Worm (Caenorhabditis elegans): ENCODE results near the gene K07H8.7.

The K07H8.7 gene

ce11 chrIV:8289580-8290323 lies 29.9 kb upstream of the K07H8.7 start, which contains the start of gene daf-31:
TSS of gene daf-31 (plus strand) at chrIV:8290273.
- TF ChIP-seq ham-2 (GFP tag; optimal IDR thresholded peaks at IDR 0.05) = peak; percentile 89
- peak; percentile 45 for TF ChIP-seq lin-13 (tag; optimal IDR thresholded peaks at IDR 0.05)
- peak; percentile 11 for TF ChIP-seq hlh-1 (tag; optimal IDR thresholded peaks at IDR 0.05)
- no peak for TF ChIP-seq elt-3 (tag; optimal IDR thresholded peaks at IDR 0.05)
- TF ChIP-seq ceh-39 (tag; optimal IDR thresholded peaks at IDR 0.05) = peak; percentile 72
- TF ChIP-seq ceh-43 (GFP tag; optimal IDR thresholded peaks at IDR 0.05) = no peak
- no peak for TF ChIP-seq M03D4.4 (tag; optimal IDR thresholded peaks at IDR 0.05)
- TF ChIP-seq cnd-1 (tag; optimal IDR thresholded peaks at IDR 0.05) = no peak
- TF ChIP-seq drap-1 (GFP tag; optimal IDR thresholded peaks at IDR 0.05) = no peak
- peak; percentile 34 for TF ChIP-seq lsy-2 (tag; optimal IDR thresholded peaks at IDR 0.05)
- no peak for TF ChIP-seq nhr-237 (tag; optimal IDR thresholded peaks at IDR 0.05)
- peak; percentile 47 for TF ChIP-seq mep-1 (tag; optimal IDR thresholded peaks at IDR 0.05)
- TF ChIP-seq bed-3 (GFP tag; optimal IDR thresholded peaks at IDR 0.05) = no peak
- no peak for TF ChIP-seq tbx-8 (GFP tag; optimal IDR thresholded peaks at IDR 0.05)
- TF ChIP-seq mls-2 (tag; optimal IDR thresholded peaks at IDR 0.05) = no peak
- no peak for TF ChIP-seq ceh-83 (GFP tag; optimal IDR thresholded peaks at IDR 0.05)
- no peak for TF ChIP-seq unc-39 (tag; optimal IDR thresholded peaks at IDR 0.05)
- TF ChIP-seq pha-4 (tag; optimal IDR thresholded peaks at IDR 0.05) = peak; percentile 54
- no peak for TF ChIP-seq ztf-11 (tag; optimal IDR thresholded peaks at IDR 0.05)

DNA sequence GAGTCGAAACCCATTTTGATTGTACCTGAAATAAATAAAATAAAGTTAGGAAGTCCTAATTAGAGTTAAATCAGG lies 29.5 kb upstream of the K07H8.7 start, which contains the start of gene nucl-1:
TSS of gene nucl-1 (minus strand) at position 26 of the 75 bp plus-strand sequence.
- no peak for TF ChIP-seq flh-1 (GFP tag; optimal IDR thresholded peaks at IDR 0.05)
- no peak for TF ChIP-seq ceh-39 (tag; optimal IDR thresholded peaks at IDR 0.05)
- no peak for TF ChIP-seq unc-39 (tag; optimal IDR thresholded peaks at IDR 0.05)
- TF ChIP-seq nhr-76 (tag; optimal IDR thresholded peaks at IDR 0.05) = no peak
- TF ChIP-seq nhr-237 (tag; optimal IDR thresholded peaks at IDR 0.05) = no peak
- no peak for TF ChIP-seq nhr-12 (tag; optimal IDR thresholded peaks at IDR 0.05)
- TF ChIP-seq ztf-11 (tag; optimal IDR thresholded peaks at IDR 0.05) = no peak
- TF ChIP-seq hlh-1 (tag; optimal IDR thresholded peaks at IDR 0.05) = no peak
- no peak for TF ChIP-seq unc-62 (GFP tag; optimal IDR thresholded peaks at IDR 0.05)
- TF ChIP-seq lin-32 (GFP tag; optimal IDR thresholded peaks at IDR 0.05) = no peak
- no peak for TF ChIP-seq nhr-28 (tag; optimal IDR thresholded peaks at IDR 0.05)
- no peak for TF ChIP-seq lsy-2 (tag; optimal IDR thresholded peaks at IDR 0.05)
- no peak for TF ChIP-seq blmp-1 (tag; optimal IDR thresholded peaks at IDR 0.05)
- no peak for TF ChIP-seq snpc-4 (tag; optimal IDR thresholded peaks at IDR 0.05)
- no peak for TF ChIP-seq ceh-43 (GFP tag; optimal IDR thresholded peaks at IDR 0.05)

DNA sequence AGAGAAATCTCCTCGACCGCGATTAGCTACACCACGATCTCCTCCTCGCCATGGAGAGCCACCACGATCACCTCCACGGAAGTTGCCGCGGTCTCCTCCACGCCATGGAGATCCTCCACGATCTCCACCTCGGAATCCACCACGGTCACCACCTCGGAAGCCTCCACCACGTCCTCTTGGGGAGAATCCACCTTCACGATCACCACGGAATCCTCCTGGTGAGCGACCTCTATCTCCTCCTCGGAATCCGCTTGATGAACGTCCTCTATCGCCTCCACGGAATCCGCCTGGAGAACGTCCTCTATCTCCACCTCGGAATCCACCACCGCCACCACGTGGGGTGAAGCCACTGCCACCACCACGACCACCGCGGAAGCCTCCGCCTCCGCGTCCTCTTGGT lies 29.3 kb upstream of the K07H8.7 start:
- TF ChIP-seq blmp-1 (tag; optimal IDR thresholded peaks at IDR 0.05) = no peak
- no peak for TF ChIP-seq unc-39 (tag; optimal IDR thresholded peaks at IDR 0.05)
- TF ChIP-seq lin-13 (tag; optimal IDR thresholded peaks at IDR 0.05) = no peak
- TF ChIP-seq unc-62 (GFP tag; optimal IDR thresholded peaks at IDR 0.05) = no peak
- TF ChIP-seq unc-120 (tag; optimal IDR thresholded peaks at IDR 0.05; ENCODE audit: poor library complexity, severe bottlenecking) = no peak
- no peak for TF ChIP-seq nhr-12 (tag; optimal IDR thresholded peaks at IDR 0.05)

DNA sequence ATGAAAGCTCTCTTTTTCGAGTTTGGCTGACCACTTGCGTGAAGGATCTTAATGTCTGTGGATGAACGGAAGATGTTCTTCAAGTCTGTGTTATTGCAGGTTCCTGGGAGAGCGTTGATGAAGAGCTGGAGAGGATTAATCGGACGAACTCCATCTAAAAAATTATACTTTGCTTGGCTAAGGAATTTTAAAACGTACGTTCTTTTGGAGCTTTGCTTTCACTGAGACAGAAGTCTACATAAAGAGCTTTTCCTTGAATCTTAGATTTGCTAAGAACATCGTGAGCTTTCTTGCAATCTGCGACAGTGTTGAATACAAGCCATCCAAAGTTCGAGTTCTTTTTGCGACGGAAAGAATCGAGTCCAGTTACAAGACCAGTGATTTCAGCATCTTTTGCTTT lies 27.5 kb upstream of the K07H8.7 start:
- TF ChIP-seq ces-1 (GFP tag; optimal IDR thresholded peaks at IDR 0.05) = no peak
- TF ChIP-seq cnd-1 (tag; optimal IDR thresholded peaks at IDR 0.05) = no peak
- TF ChIP-seq flh-1 (GFP tag; optimal IDR thresholded peaks at IDR 0.05) = no peak
- no peak for TF ChIP-seq zip-8 (tag; optimal IDR thresholded peaks at IDR 0.05)
- TF ChIP-seq ceh-43 (GFP tag; optimal IDR thresholded peaks at IDR 0.05) = no peak
- no peak for TF ChIP-seq hlh-1 (tag; optimal IDR thresholded peaks at IDR 0.05)
- TF ChIP-seq drap-1 (GFP tag; optimal IDR thresholded peaks at IDR 0.05) = no peak
- no peak for TF ChIP-seq mls-2 (tag; optimal IDR thresholded peaks at IDR 0.05)
- TF ChIP-seq M03D4.4 (tag; optimal IDR thresholded peaks at IDR 0.05) = no peak
- TF ChIP-seq tbx-8 (GFP tag; optimal IDR thresholded peaks at IDR 0.05) = no peak
- TF ChIP-seq nhr-76 (tag; optimal IDR thresholded peaks at IDR 0.05) = no peak
- no peak for TF ChIP-seq ceh-83 (GFP tag; optimal IDR thresholded peaks at IDR 0.05)
- no peak for TF ChIP-seq pha-4 (tag; optimal IDR thresholded peaks at IDR 0.05)
- no peak for TF ChIP-seq nhr-12 (tag; optimal IDR thresholded peaks at IDR 0.05)

ce11 chrIV:8286352-8286751 lies 26.5 kb upstream of the K07H8.7 start, which contains the start of gene K07H8.9:
TSS of gene K07H8.9 (minus strand) at chrIV:8286476.
- TF ChIP-seq nhr-237 (tag; optimal IDR thresholded peaks at IDR 0.05) (no peak), lin-32 (GFP tag; optimal IDR thresholded peaks at IDR 0.05) (no peak), unc-39 (tag; optimal IDR thresholded peaks at IDR 0.05) (no peak), flh-1 (GFP tag; optimal IDR thresholded peaks at IDR 0.05) (no peak), zip-8 (tag; optimal IDR thresholded peaks at IDR 0.05) (no peak)
